Fruit fly (Drosophila melanogaster): Measurements from ENCODE around the gene CG4496.

Gene CG4496

dm6 chr2L:7198618-7199017 lies 8.8 kb upstream of the CG4496 start (continued):
- TF ChIP-seq CG32532 (GFP tag; IDR thresholded peaks at IDR 0.05) (no peak), unpg (GFP tag; optimal IDR thresholded peaks at IDR 0.05) (peak; percentile 2), Rx (GFP tag; IDR thresholded peaks at IDR 0.05) (no peak), CG6689 (GFP tag; IDR thresholded peaks at IDR 0.05) (no peak), CG34224 (GFP tag; IDR thresholded peaks at IDR 0.05; ENCODE audit: partially characterized antibody) (no peak), kay (GFP tag; optimal IDR thresholded peaks at IDR 0.05) (no peak), amos (GFP tag; IDR thresholded peaks at IDR 0.05; ENCODE audit: partially characterized antibody) (no peak), Neu2 (GFP tag; optimal IDR thresholded peaks at IDR 0.05; ENCODE audit: borderline replicate concordance) (no peak), dimm (GFP tag; IDR thresholded peaks at IDR 0.05) (no peak), corto (GFP tag; optimal IDR thresholded peaks at IDR 0.05) (no peak), CG13424 (tag; optimal IDR thresholded peaks at IDR 0.05) (no peak), en (GFP tag; optimal IDR thresholded peaks at IDR 0.05) (no peak), C15 (GFP tag; IDR thresholded peaks at IDR 0.05) (no peak), CG7745 (tag; optimal IDR thresholded peaks at IDR 0.05) (no peak), CG9727 (GFP tag; optimal IDR thresholded peaks at IDR 0.05) (no peak), CG6272 (GFP tag; IDR thresholded peaks at IDR 0.05) (no peak), Eip74EF (GFP tag; optimal IDR thresholded peaks at IDR 0.05) (no peak), CG1602 (GFP tag; optimal IDR thresholded peaks at IDR 0.05) (no peak), NC2β (GFP tag; optimal IDR thresholded peaks at IDR 0.05) (no peak), CG10959 (GFP tag; IDR thresholded peaks at IDR 0.05) (no peak), dmrt99B (tag; optimal IDR thresholded peaks at IDR 0.05) (no peak), sima (GFP tag; optimal IDR thresholded peaks at IDR 0.05) (no peak), toy (GFP tag; IDR thresholded peaks at IDR 0.05) (no peak), nerfin-1 (tag; optimal IDR thresholded peaks at IDR 0.05) (no peak), sens (GFP tag) (peak; percentile 50), CG7556 (GFP tag; optimal IDR thresholded peaks at IDR 0.05) (no peak), tna (GFP tag; IDR thresholded peaks at IDR 0.05; ENCODE audit: partially characterized antibody) (no peak), oc (tag; optimal IDR thresholded peaks at IDR 0.05) (no peak), shn (GFP tag; optimal IDR thresholded peaks at IDR 0.05) (no peak), CG17359 (tag; optimal IDR thresholded peaks at IDR 0.05) (no peak), Hr51 (GFP tag; optimal IDR thresholded peaks at IDR 0.05) (peak in 1 of 2 experiments; percentile 15), run (tag; optimal IDR thresholded peaks at IDR 0.05) (no peak), Fer1 (GFP tag; optimal IDR thresholded peaks at IDR 0.05) (no peak), cato (GFP tag; optimal IDR thresholded peaks at IDR 0.05; ENCODE audit: borderline replicate concordance) (no peak)

dm6 chr2L:7194351-7195037 lies 4.7 kb upstream of the CG4496 start, which contains the start of gene CG4497:
Gene CG4497 (minus strand): TSS chr2L:7194588.
- TF ChIP-seq h (optimal IDR thresholded peaks at IDR 0.05), result no peak
- peak; percentile 48 for TF ChIP-seq CG12219 (GFP tag; optimal IDR thresholded peaks at IDR 0.05)
- TF ChIP-seq otp (GFP tag; IDR thresholded peaks at IDR 0.05), result peak; percentile 88
- TF ChIP-seq E2f2 (GFP tag; IDR thresholded peaks at IDR 0.05), result peak; percentile 97
- TF ChIP-seq Sox102F (GFP tag; optimal IDR thresholded peaks at IDR 0.05), result peak; percentile 94
- no peak for TF ChIP-seq sc (optimal IDR thresholded peaks at IDR 0.05)
- peak; percentile 73 for TF ChIP-seq sc (GFP tag; optimal IDR thresholded peaks at IDR 0.05)
- peak; percentile 97 for TF ChIP-seq CG2120 (GFP tag; optimal IDR thresholded peaks at IDR 0.05)
- peak; percentile 83 for TF ChIP-seq CG18262 (tag; optimal IDR thresholded peaks at IDR 0.05)
- peak; percentile 96 for TF ChIP-seq CG1647 (GFP tag; optimal IDR thresholded peaks at IDR 0.05)
- TF ChIP-seq zf30C (GFP tag; optimal IDR thresholded peaks at IDR 0.05), result no peak
- TF ChIP-seq Sry-β (GFP tag; optimal IDR thresholded peaks at IDR 0.05), result peak; percentile 82
- peak; percentile 58; the same call in 1 of the 3 replicates for TF ChIP-seq sr (GFP tag; IDR thresholded peaks at IDR 0.05)
- peak; percentile 94 for TF ChIP-seq Atf-2 (GFP tag; optimal IDR thresholded peaks at IDR 0.05)
- peak; percentile 26 for TF ChIP-seq CG6813 (GFP tag; optimal IDR thresholded peaks at IDR 0.05)
- TF ChIP-seq CG4328 (GFP tag; optimal IDR thresholded peaks at IDR 0.05), result peak; percentile 81
- TF ChIP-seq gt (GFP tag; IDR thresholded peaks at IDR 0.05), result peak; percentile 85
- TF ChIP-seq CG43689 (GFP tag; IDR thresholded peaks at IDR 0.05), result peak; percentile 84

Data from whole organism, embryonic.